Fruit fly (Drosophila melanogaster) whole organism, embryonic: ENCODE results near the gene CG3009.
A peak's percentile ranks its signal among the peaks of the same experiment; 100 is the strongest.

ENCODE experiments used
- CG1024 ChIP-seq: fragments of 200-800 bp; sonication (Bioruptor generic); IDR thresholded peaks from 2 replicates; pipeline ENCODE4 v1.3.6; 2022; ENCODE audit warnings: missing biosample characterization, missing genetic modification characterization
- CG11085 ChIP-seq: fragments of 200-800 bp; sonication (Bioruptor generic); IDR thresholded peaks from 2 replicates; pipeline ENCODE4 v1.3.6; 2022; ENCODE audit warnings: missing biosample characterization, missing genetic modification characterization
- CG11093 ChIP-seq: fragments of 200-800 bp; sonication (Bioruptor generic); IDR thresholded peaks from 3 replicates; pipeline ENCODE4 v1.3.6; 2022; ENCODE audit warnings: missing biosample characterization, missing genetic modification characterization
- CG12104 ChIP-seq: fragments of 200-800 bp; sonication (Bioruptor generic); optimal IDR thresholded peaks from 3 replicates; lab custom pipeline; 2016; ENCODE audit warnings: missing biosample characterization, missing genetic modification characterization
- CG12299 ChIP-seq: fragments of 200-800 bp; sonication (Bioruptor generic); optimal IDR thresholded peaks from 2 replicates; lab custom pipeline; 2018; ENCODE audit warnings: missing biosample characterization, mild to moderate bottlenecking, missing genetic modification characterization
- CG12391 ChIP-seq: fragments of 200-800 bp; sonication (Bioruptor generic); optimal IDR thresholded peaks from 3 replicates; lab custom pipeline; 2018; ENCODE audit warnings: missing biosample characterization, mild to moderate bottlenecking, missing genetic modification characterization, moderate library complexity
- CG13624 ChIP-seq: fragments of 200-800 bp; sonication (Bioruptor generic); optimal IDR thresholded peaks from 2 replicates; lab custom pipeline; 2016; ENCODE audit warnings: missing biosample characterization, missing genetic modification characterization
- CG15514 ChIP-seq: fragments of 200-800 bp; sonication (Bioruptor generic); optimal IDR thresholded peaks from 3 replicates; lab custom pipeline; 2017; ENCODE audit warnings: missing biosample characterization, missing genetic modification characterization, mild to moderate bottlenecking, moderate library complexity, missing genetic modification reagents
- CG15696 ChIP-seq: fragments of 200-800 bp; sonication (Bioruptor generic); optimal IDR thresholded peaks from 2 replicates; lab custom pipeline; 2019; ENCODE audit warnings: missing biosample characterization, mild to moderate bottlenecking, missing genetic modification characterization, moderate library complexity
- CG18476 ChIP-seq: fragments of 200-800 bp; sonication (Bioruptor generic); optimal IDR thresholded peaks from 2 replicates; lab custom pipeline; 2016; ENCODE audit warnings: missing biosample characterization, mild to moderate bottlenecking, missing genetic modification characterization
- CG30431 ChIP-seq: fragments of 200-800 bp; sonication (Bioruptor generic); optimal IDR thresholded peaks from 2 replicates; lab custom pipeline; 2017; ENCODE audit warnings: missing biosample characterization, missing genetic modification characterization
- CG32532 ChIP-seq: fragments of 200-800 bp; sonication (Bioruptor generic); IDR thresholded peaks from 2 replicates; pipeline ENCODE4 v1.3.6; 2022; ENCODE audit warnings: missing biosample characterization, missing genetic modification characterization
- CG34224 ChIP-seq: fragments of 200-800 bp; sonication (Bioruptor generic); IDR thresholded peaks from 3 replicates; pipeline ENCODE4 v1.3.6; 2022; ENCODE audit warnings: missing biosample characterization, missing genetic modification characterization; ENCODE audit not compliant: partially characterized antibody
- CG3847 ChIP-seq: fragments of 200-800 bp; sonication (Bioruptor generic); IDR thresholded peaks from 2 replicates; pipeline ENCODE4 v1.3.6; 2022; ENCODE audit warnings: missing biosample characterization, missing genetic modification characterization
- CG42726 ChIP-seq: fragments of 200-800 bp; sonication (Bioruptor generic); IDR thresholded peaks from 2 replicates; pipeline ENCODE4 v1.3.6; 2022; ENCODE audit warnings: missing biosample characterization, missing genetic modification characterization; ENCODE audit not compliant: partially characterized antibody
- CG43689 ChIP-seq: fragments of 200-800 bp; sonication (Bioruptor generic); IDR thresholded peaks from 2 replicates; pipeline ENCODE4 v1.3.6; 2022; ENCODE audit warnings: missing biosample characterization, missing genetic modification characterization
- CG4854 ChIP-seq: fragments of 200-800 bp; sonication (Bioruptor generic); optimal IDR thresholded peaks from 2 replicates; lab custom pipeline; 2016; ENCODE audit warnings: missing biosample characterization, missing genetic modification characterization, inconsistent platforms
- CG5245 ChIP-seq: fragments of 200-800 bp; sonication (Bioruptor generic); optimal IDR thresholded peaks from 3 replicates; lab custom pipeline; 2016; ENCODE audit warnings: missing biosample characterization, missing genetic modification characterization
- CG7372 ChIP-seq: fragments of 200-800 bp; sonication (Bioruptor generic); IDR thresholded peaks from 2 replicates; pipeline ENCODE4 v1.3.6; 2022; ENCODE audit warnings: missing biosample characterization, missing genetic modification characterization
- CG8089 ChIP-seq: fragments of 200-800 bp; sonication (Bioruptor generic); optimal IDR thresholded peaks from 3 replicates; lab custom pipeline; 2016; ENCODE audit warnings: missing biosample characterization, missing genetic modification characterization
- CG8359 ChIP-seq: fragments of 200-800 bp; sonication (Bioruptor generic); optimal IDR thresholded peaks from 2 replicates; lab custom pipeline; 2017; ENCODE audit warnings: missing biosample characterization, mild to moderate bottlenecking, missing genetic modification characterization, borderline replicate concordance
- CG9437 ChIP-seq: fragments of 200-800 bp; sonication (Bioruptor generic); optimal IDR thresholded peaks from 2 replicates; lab custom pipeline; 2018; ENCODE audit warnings: missing biosample characterization, mild to moderate bottlenecking, missing genetic modification characterization
- CHES-1-like ChIP-seq: fragments of 200-800 bp; sonication (Bioruptor generic); optimal IDR thresholded peaks from 2 replicates; lab custom pipeline; 2016; ENCODE audit warnings: missing biosample characterization, missing genetic modification characterization
- D19B ChIP-seq: fragments of 200-800 bp; sonication (Bioruptor generic); optimal IDR thresholded peaks from 2 replicates; lab custom pipeline; 2017; ENCODE audit warnings: missing biosample characterization, mild to moderate bottlenecking, missing genetic modification characterization
- Dad ChIP-seq: fragments of 200-800 bp; sonication (Bioruptor generic); optimal IDR thresholded peaks from 3 replicates; lab custom pipeline; 2016; ENCODE audit warnings: missing biosample characterization, missing genetic modification characterization
- H15 ChIP-seq: fragments of 200-800 bp; sonication (Bioruptor generic); IDR thresholded peaks from 3 replicates; pipeline ENCODE4 v1.3.6; 2022; ENCODE audit warnings: missing biosample characterization, missing genetic modification characterization
- HHEX ChIP-seq: fragments of 200-800 bp; sonication (Bioruptor generic); optimal IDR thresholded peaks from 3 replicates; lab custom pipeline; 2017; ENCODE audit warnings: missing biosample characterization, mild to moderate bottlenecking, missing genetic modification characterization, missing genetic modification reagents
- Hmr ChIP-seq: fragments of 200-800 bp; sonication (Bioruptor generic); optimal IDR thresholded peaks from 3 replicates; lab custom pipeline; 2017; ENCODE audit warnings: mild to moderate bottlenecking, missing biosample characterization, missing genetic modification reagents, missing genetic modification characterization
- Hr39 ChIP-seq: fragments of >200 bp; optimal IDR thresholded peaks from 2 replicates; lab custom pipeline; 2017
- Hr78 ChIP-seq, 2 experiments: fragments of 200-800 bp in 1 of 2; fragments of >200 bp in 1 of 2; sonication (Bioruptor generic) in 1 of 2; optimal IDR thresholded peaks; 2 replicates each; lab custom pipeline; 2017 to 2019; ENCODE audit warnings: missing biosample characterization in 2 of 2, missing genetic modification characterization in 2 of 2, mild to moderate bottlenecking in 1 of 2, moderate library complexity in 1 of 2
- Lim3 ChIP-seq: fragments of 200-800 bp; sonication (Bioruptor generic); IDR thresholded peaks from 2 replicates; pipeline ENCODE4 v1.3.6; 2022; ENCODE audit warnings: missing biosample characterization, missing genetic modification characterization
- NFAT ChIP-seq: fragments of 200-800 bp; sonication (Bioruptor generic); IDR thresholded peaks from 2 replicates; pipeline ENCODE4 v1.3.6; 2022; ENCODE audit warnings: missing biosample characterization, missing genetic modification characterization
- NfI ChIP-seq: fragments of 200-800 bp; sonication (Bioruptor generic); optimal IDR thresholded peaks from 3 replicates; lab custom pipeline; 2018; ENCODE audit warnings: missing biosample characterization, mild to moderate bottlenecking, missing genetic modification characterization, moderate library complexity
- Oaz ChIP-seq: fragments of 200-800 bp; sonication (Bioruptor generic); IDR thresholded peaks from 2 replicates; pipeline ENCODE4 v1.3.6; 2022; ENCODE audit warnings: missing biosample characterization, missing genetic modification characterization
- Pdp1 ChIP-seq, 2 experiments: fragments of 200-800 bp; sonication (Bioruptor generic); optimal IDR thresholded peaks; 3 replicates each; lab custom pipeline; 2016; ENCODE audit warnings: missing biosample characterization in 2 of 2, missing genetic modification characterization in 2 of 2, mild to moderate bottlenecking in 1 of 2, moderate library complexity in 1 of 2
- Usf ChIP-seq: fragments of 200-800 bp; sonication (Bioruptor generic); optimal IDR thresholded peaks from 2 replicates; lab custom pipeline; 2017; ENCODE audit warnings: missing genotype, missing biosample characterization, missing genetic modification characterization
- amos ChIP-seq: fragments of 200-800 bp; sonication (Bioruptor generic); IDR thresholded peaks from 2 replicates; pipeline ENCODE4 v1.3.6; 2022; ENCODE audit warnings: missing biosample characterization, missing genetic modification characterization; ENCODE audit not compliant: partially characterized antibody
- ap ChIP-seq: fragments of 200-800 bp; sonication (Bioruptor generic); IDR thresholded peaks from 2 replicates; pipeline ENCODE4 v1.3.6; 2022; ENCODE audit warnings: missing biosample characterization, missing genetic modification characterization
- ase ChIP-seq: fragments of 200-800 bp; sonication (Bioruptor generic); IDR thresholded peaks from 3 replicates; pipeline ENCODE4 v1.3.6; 2022; ENCODE audit warnings: missing biosample characterization, missing genetic modification characterization
- ash1 ChIP-seq: fragments of 200-800 bp; sonication (Bioruptor generic); optimal IDR thresholded peaks from 2 replicates; lab custom pipeline; 2018; ENCODE audit warnings: missing biosample characterization, mild to moderate bottlenecking, missing genetic modification characterization
- fd3F ChIP-seq: fragments of 200-800 bp; sonication (Bioruptor generic); optimal IDR thresholded peaks from 2 replicates; lab custom pipeline; 2018; ENCODE audit warnings: missing biosample characterization, mild to moderate bottlenecking, missing genetic modification characterization, moderate library complexity
- lbe ChIP-seq: fragments of 200-800 bp; sonication (Bioruptor generic); optimal IDR thresholded peaks from 2 replicates; lab custom pipeline; 2016; ENCODE audit warnings: missing biosample characterization, mild to moderate bottlenecking, missing genetic modification characterization
- oc ChIP-seq: fragments of 200-800 bp; sonication (Bioruptor generic); optimal IDR thresholded peaks from 2 replicates; lab custom pipeline; 2018; ENCODE audit warnings: missing biosample characterization, mild to moderate bottlenecking, missing genetic modification characterization, moderate library complexity
- row ChIP-seq: fragments of 200-800 bp; sonication (Bioruptor generic); IDR thresholded peaks from 3 replicates; pipeline ENCODE4 v1.3.6; 2022; ENCODE audit warnings: missing biosample characterization, missing genetic modification characterization
- tap ChIP-seq: fragments of 200-800 bp; optimal IDR thresholded peaks from 3 replicates; lab custom pipeline; 2019; ENCODE audit warnings: missing biosample characterization, mild to moderate bottlenecking, missing genetic modification characterization, moderate library complexity
- tna ChIP-seq: fragments of 200-800 bp; sonication (Bioruptor generic); IDR thresholded peaks from 2 replicates; pipeline ENCODE4 v1.3.6; 2022; ENCODE audit warnings: missing biosample characterization, missing genetic modification characterization; ENCODE audit not compliant: partially characterized antibody
- trh ChIP-seq: fragments of 200-800 bp; sonication (Bioruptor generic); optimal IDR thresholded peaks from 2 replicates; lab custom pipeline; 2016; ENCODE audit warnings: missing biosample characterization, missing genetic modification characterization
- ttk ChIP-seq: fragments of 200-800 bp; sonication (Bioruptor generic); IDR thresholded peaks from 2 replicates; pipeline ENCODE4 v2.1.2; 2022; ENCODE audit warnings: missing biosample characterization, missing genetic modification characterization
- unpg ChIP-seq: fragments of 200-800 bp; sonication (Bioruptor generic); optimal IDR thresholded peaks from 3 replicates; lab custom pipeline; 2018; ENCODE audit warnings: missing biosample characterization, mild to moderate bottlenecking, missing genetic modification characterization, moderate library complexity

CG3009 gene

DNA sequence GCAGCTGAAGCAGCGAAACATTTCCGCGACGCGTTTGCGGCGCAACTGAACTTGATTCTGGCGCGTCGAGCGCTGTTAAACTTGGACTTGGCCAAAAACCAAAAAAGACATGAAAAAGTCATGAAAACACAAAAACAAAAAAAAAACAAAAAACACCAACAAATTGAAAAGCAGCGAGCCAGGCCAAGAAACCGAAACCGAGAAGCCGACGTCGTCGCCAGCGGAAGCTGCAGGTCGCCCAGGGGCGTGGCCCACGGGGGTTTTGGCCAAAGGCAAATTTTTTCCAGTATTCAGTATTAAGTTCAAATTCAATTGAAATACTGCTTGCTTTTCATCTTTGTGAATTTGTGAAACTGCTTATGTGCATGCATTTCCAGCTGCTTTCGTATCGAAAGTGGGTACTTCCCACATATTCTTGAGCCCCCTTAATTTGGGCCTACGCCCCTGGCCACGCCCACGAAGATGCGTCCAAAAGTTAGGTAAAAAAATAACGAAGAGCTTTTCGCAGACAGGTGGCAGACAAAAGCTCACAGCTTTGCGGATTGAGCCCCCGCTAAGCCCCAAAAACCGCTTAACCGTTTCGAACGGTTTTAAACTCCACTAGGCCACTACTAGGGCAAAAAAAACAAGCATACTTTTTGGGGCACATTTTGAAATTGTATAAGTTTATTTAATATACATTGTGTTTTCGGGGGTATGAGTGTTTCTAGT, at the start of gene CG3009 (continued):
- peak; percentile 95 for TF ChIP-seq tap (tag; lab: Kevin White, UChicago)
- peak; percentile 93 for TF ChIP-seq Usf (GFP tag; lab: Kevin White, UChicago)
- TF ChIP-seq CG12391 (tag; lab: Kevin White, UChicago) = peak; percentile 96
- peak; percentile 89 for TF ChIP-seq CG8359 (GFP tag; lab: Kevin White, UChicago)
- TF ChIP-seq fd3F = peak; percentile 96
- TF ChIP-seq CG7372 (GFP tag; lab: Robert Waterston, UW) = peak; percentile 97
- peak; percentile 94 for TF ChIP-seq H15 (GFP tag; lab: Robert Waterston, UW)
- TF ChIP-seq lbe (GFP tag; lab: Kevin White, UChicago) = peak; percentile 90
- peak; percentile 88 for TF ChIP-seq trh (GFP tag; lab: Kevin White, UChicago)
- TF ChIP-seq CG32532 = peak; percentile 99
- peak; percentile 98 for TF ChIP-seq CG3847
- TF ChIP-seq Lim3 (GFP tag; lab: Robert Waterston, UW) = peak; percentile 89
- TF ChIP-seq HHEX (GFP tag; lab: Kevin White, UChicago) = peak; percentile 99
- peak; percentile 88 for TF ChIP-seq CG9437 (GFP tag; lab: Kevin White, UChicago)
- peak; percentile 93 for TF ChIP-seq CG18476
- TF ChIP-seq Hr78 (GFP tag; optimal IDR thresholded peaks at IDR 0.05; lab: Kevin White, UChicago) = peak in 1 of 2 experiments; percentile 94
- TF ChIP-seq ap = peak; percentile 93
- peak; percentile 99 for TF ChIP-seq row (GFP tag; lab: Robert Waterston, UW)
- TF ChIP-seq amos (GFP tag; lab: Robert Waterston, UW) = peak; percentile 24; the same call in 1 of the 2 replicates
- TF ChIP-seq CG4854 = peak; percentile 95
- TF ChIP-seq CG1024 = peak; percentile 90
- TF ChIP-seq D19B (GFP tag; lab: Kevin White, UChicago) = peak; percentile 93
- peak; percentile 95 for TF ChIP-seq ttk (GFP tag; lab: Robert Waterston, UW)
- TF ChIP-seq Dad (GFP tag; lab: Kevin White, UChicago) = peak; percentile 98
- no peak for TF ChIP-seq tna (GFP tag; lab: Robert Waterston, UW)
- peak; percentile 95 for TF ChIP-seq CG11085 (GFP tag; lab: Robert Waterston, UW)
- no peak for TF ChIP-seq Hr39
- peak; percentile 95 for TF ChIP-seq CG11093 (GFP tag; lab: Robert Waterston, UW)
- peak; percentile 98 for TF ChIP-seq NfI (GFP tag; lab: Kevin White, UChicago)
- peak; percentile 96 for TF ChIP-seq ase
- TF ChIP-seq CG13624 (GFP tag; lab: Kevin White, UChicago) = peak; percentile 98
- peak; percentile 94 for TF ChIP-seq CG43689
- TF ChIP-seq CG34224 (GFP tag; lab: Robert Waterston, UW) = no peak
- peak; percentile 95 for TF ChIP-seq oc (tag; lab: Kevin White, UChicago)
- peak; percentile 97 for TF ChIP-seq CG8089 (GFP tag; lab: Kevin White, UChicago)
- TF ChIP-seq NFAT (GFP tag; lab: Robert Waterston, UW) = peak; percentile 97
- peak; percentile 99 for TF ChIP-seq CHES-1-like
- peak; percentile 96 for TF ChIP-seq Oaz (GFP tag; lab: Robert Waterston, UW)
- TF ChIP-seq CG42726 (GFP tag; lab: Robert Waterston, UW) = peak; percentile 60
- peak; percentile 95 for TF ChIP-seq CG15514 (GFP tag; lab: Kevin White, UChicago)
- peak; percentile 95 for TF ChIP-seq CG5245 (GFP tag; lab: Kevin White, UChicago)
- TF ChIP-seq Hmr (GFP tag; lab: Kevin White, UChicago) = peak; percentile 99
- TF ChIP-seq ash1 = peak; percentile 77
- TF ChIP-seq CG12299 (tag; lab: Kevin White, UChicago) = peak; percentile 96
- peak; percentile 97 for TF ChIP-seq unpg (GFP tag; lab: Kevin White, UChicago)
- TF ChIP-seq Pdp1 (GFP tag; optimal IDR thresholded peaks at IDR 0.05; lab: Kevin White, UChicago) = peak; percentile 97 to 98
- peak; percentile 79 for TF ChIP-seq CG15696 (tag; lab: Kevin White, UChicago)
- TF ChIP-seq CG12104 = peak; percentile 93
- peak; percentile 93 for TF ChIP-seq CG30431 (GFP tag; lab: Kevin White, UChicago)
